Fruit fly (Drosophila melanogaster) whole organism, larva: ENCODE data around the gene CG42711.

Experiments used
- noc ChIP-seq: fragments of 200-800 bp; sonication (Bioruptor generic); optimal IDR thresholded peaks from 3 replicates; lab custom pipeline; 2019; ENCODE audit warnings: missing biosample characterization, mild to moderate bottlenecking, missing genetic modification characterization, moderate library complexity

Gene CG42711

DNA sequence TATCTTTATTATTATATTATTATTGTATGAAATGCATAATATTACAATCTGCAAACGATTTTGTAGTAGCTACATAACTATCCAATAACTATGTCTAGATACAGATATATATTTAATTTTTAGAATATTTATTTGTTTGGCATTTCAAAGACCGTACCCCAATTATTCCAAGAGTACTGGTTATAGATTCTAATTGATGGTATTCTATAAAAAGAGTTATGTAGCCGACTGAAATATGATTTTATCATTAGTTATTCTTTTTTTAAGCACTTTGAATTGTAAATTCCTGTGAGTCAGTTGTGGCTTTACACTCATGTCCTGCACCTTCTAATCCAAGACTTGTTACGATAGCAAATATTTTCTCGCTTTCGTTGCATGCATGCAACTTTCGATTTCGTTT lies 5.5 kb downstream of the CG42711 start:
- no peak for TF ChIP-seq noc

DNA sequence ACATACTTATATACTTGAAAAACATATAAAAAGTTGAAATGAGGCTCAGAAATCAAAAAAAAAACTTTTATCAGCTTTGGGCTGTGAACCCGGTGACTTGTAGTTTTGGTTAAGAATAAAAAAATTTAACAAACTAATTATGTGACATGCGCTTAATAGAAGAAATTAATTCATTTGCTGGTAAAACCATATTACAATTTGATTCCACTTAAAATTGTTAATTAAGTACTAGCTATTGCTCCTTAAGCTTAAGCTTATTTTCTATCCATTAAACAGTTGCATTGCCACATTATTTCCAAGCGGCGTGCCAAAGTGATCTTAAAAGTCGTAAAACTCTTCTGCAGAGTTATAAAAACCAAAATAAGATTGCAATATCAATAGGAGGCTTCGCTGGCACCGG lies 7.2 kb downstream of the CG42711 start:
- TF ChIP-seq noc = no peak

DNA sequence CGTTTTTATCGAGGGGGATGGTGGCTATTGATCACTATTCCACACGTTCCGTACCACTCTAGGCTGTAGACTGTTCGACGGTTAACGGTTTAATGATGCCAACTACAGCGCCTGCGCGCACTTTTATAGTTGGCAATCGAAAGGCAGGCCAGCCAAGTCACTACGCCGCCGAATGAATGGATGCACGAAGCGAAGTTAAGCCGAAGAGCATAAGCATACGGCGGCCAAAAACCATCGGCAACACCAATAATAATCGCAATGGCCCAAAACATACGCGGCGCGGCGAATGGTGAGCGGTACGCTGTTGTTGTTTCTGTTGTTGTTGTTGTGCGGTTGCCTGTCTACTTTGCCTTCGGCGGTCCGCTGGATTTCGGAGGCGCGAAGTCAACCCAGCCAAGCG lies 7.7 kb downstream of the CG42711 start, which contains the start of gene Vajk1:
Vajk1 (minus strand) TSS at position 101 of the 400 bp plus-strand sequence.
- TF ChIP-seq noc = no peak

DNA sequence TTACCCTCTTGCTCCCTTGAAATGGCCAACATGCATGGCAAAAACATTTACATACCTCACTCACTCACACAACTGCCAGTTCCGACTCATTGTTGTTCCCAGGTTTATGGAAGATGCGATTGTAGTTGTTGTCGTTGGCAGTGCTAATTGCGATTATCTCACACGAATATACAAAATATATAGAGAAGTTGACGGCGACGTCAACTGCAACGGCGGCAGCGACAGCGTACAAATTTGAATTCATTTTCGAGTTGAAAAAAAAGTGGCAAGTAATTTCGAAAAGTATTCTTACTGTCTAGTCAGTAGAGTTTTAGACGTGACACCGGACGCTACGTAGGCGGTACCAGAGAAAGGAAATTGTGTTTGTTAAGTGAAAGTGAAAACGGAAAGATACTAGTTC lies 16.7 kb downstream of the CG42711 start, which contains the start of gene Ance-3:
Ance-3 (plus strand) TSS at position 301 of the 400 bp plus-strand sequence.
- TF ChIP-seq noc = no peak

DNA sequence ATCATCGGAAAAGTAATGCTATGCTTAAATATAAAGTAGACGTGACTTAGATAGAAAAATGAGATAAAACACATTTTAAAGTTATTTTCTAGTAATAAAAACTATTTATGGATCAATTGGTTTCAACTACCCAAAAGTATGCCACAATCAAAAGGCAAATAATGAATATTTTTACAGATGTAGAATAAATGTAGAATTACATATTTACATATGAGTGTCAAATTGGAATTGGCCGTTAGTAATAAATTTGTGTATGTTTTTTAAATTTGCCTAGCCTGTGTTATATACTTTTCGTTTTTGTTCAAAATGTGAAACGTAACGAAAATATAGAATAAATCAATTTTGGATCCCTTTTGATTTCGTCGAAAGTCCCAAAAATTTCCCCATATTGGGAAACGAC lies 19.4 kb downstream of the CG42711 start, which contains the start of gene Acyp:
Acyp (plus strand) TSS at position 301 of the 400 bp plus-strand sequence.
- TF ChIP-seq noc = no peak

DNA sequence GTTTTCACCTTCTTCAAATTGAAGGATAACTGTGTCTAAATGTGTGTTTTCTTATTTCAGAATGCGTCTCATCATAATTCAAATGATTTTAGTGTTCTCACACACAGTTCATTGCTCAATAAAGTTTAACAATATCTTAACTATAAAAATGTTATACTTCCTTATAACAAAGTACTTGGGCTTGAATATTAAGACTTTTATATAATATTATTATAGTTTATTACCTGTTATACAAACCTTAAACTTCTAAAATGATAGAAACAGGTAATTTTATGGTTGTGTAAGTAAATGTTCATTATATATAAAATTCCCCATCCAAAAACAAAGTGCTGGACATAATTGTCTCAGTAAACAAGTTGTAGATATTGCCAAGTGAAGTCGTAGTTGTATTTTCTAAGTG lies 22.1 kb downstream of the CG42711 start, which contains the start of gene Ance-2:
Ance-2 (plus strand) TSS at position 301 of the 400 bp plus-strand sequence.
- TF ChIP-seq noc = no peak

DNA sequence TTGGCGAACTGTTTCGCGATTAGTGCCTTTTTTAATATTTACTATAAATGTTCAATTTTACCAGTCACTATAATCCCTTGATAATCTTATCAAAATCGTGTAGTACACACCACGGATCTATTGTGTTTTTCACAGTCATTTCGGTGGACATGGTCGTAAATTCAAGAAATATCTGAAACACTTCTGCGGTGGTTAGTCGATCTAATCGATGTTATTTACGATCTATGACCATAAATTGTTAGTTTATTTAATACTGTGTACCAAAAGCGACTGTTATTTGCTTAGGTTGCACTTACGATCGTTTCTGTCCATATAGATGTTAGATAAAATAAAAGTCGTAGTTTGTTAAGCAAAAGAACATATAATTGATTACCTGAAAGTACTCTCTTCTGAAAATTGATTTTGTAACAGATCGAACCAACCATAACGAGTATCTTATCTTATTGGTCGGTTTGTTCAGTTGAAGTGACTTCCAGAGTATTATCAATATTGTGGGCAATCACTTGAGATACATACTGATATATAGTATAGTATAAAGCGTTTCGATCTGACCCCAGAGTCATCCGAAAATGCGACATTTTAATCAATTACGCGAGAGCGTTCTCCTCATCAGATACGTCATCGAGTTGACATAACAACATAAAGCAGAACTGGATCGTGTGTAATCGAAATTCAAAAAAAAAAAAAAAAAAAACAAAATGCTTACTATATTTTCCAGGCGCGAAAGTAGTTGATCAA lies 25.1 kb downstream of the CG42711 start:
- TF ChIP-seq noc = peak; percentile 40

DNA sequence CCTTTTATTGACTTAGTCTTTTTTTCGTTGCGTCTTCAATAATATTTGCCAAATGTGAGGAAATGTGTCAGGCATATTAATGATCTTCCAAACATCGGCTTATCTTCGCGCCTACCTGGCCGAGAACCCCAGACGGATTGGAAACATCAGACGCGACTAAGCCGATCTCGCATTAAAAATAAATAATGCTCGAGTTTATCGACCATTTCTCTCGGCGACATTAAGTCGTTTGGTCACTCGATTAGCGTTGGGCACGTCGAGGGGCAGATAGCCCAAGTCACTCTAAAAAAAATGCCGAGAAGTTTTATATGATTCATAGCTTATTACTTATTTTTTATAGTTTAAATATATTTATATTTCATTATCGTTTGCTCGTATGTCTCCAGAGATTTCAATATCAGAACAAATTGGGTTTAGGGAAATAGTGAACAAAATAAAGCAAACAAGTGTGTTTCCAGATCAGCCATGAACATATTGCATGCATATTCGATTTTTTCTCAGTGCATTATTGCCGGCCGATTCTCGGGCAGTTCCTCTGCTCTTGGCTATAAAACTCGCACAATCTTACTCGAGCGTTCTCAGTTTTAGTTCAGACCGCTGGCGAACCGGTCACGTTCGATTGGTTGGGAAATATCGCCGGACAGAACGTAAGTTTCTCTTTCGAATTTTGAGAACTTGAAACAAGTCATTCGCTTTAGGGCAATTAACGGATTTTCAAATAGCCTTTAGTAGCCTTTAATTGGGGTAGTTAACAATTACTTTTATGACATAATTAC lies 25.9 kb downstream of the CG42711 start, which contains the start of gene Ance:
Ance (plus strand) TSS at position 574 of the 776 bp plus-strand sequence.
- TF ChIP-seq noc = peak; percentile 93

DNA sequence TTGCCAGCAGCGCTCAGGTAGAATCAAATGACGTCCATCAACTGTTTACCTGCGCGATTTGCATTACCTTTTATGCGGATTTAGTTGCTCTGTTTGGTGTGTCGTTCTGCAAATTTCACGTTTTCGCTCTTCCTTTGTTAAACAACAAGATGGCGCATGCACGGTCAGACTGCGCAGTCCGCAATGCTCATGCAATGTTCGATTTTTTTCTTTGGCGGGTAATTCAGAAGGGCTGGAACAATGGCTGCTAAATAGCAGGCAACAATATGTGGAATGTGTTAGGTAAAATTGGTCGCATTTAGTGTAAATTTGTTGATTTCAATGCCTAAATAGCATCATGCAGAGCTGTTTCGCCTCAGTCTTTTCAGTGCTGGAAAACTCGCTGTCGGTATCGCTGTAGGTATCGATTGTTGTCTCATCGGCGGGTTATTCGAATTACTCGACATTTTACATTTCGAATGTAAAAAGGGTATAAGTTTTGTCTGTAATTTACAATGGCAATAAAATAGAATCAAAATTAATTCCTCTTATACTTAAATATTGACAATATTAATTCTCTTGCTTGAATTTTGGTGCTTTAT lies 26.7 kb downstream of the CG42711 start, which contains the start of gene Smg5:
Smg5 (minus strand) TSS at position 331 of the 581 bp plus-strand sequence.
- TF ChIP-seq noc = peak; percentile 63

DNA sequence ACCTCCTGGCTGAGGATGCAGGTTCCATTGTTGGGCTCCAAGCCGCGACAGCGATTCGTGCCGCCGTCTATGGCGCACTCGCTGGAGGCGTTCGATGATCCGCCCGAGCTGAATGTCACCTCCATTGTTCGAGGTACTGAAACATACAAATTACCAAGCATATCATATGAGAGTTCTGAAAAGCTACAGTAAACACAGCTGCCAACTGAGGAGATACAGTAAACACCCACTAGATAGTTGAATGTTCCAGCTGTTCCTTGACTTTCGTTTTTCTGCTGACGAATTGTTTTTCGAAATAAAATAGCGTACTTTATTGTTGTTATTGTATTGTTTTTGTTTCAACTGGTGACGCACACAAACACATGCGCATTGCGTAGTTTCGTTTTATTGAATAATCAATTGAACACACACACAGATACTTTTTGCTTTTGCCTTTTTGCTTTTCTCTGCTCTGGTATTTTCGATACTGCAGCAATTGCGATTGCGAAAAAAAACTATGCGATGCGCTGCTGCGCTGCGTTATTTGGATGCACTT lies 27.3 kb downstream of the CG42711 start:
- TF ChIP-seq noc = no peak

DNA sequence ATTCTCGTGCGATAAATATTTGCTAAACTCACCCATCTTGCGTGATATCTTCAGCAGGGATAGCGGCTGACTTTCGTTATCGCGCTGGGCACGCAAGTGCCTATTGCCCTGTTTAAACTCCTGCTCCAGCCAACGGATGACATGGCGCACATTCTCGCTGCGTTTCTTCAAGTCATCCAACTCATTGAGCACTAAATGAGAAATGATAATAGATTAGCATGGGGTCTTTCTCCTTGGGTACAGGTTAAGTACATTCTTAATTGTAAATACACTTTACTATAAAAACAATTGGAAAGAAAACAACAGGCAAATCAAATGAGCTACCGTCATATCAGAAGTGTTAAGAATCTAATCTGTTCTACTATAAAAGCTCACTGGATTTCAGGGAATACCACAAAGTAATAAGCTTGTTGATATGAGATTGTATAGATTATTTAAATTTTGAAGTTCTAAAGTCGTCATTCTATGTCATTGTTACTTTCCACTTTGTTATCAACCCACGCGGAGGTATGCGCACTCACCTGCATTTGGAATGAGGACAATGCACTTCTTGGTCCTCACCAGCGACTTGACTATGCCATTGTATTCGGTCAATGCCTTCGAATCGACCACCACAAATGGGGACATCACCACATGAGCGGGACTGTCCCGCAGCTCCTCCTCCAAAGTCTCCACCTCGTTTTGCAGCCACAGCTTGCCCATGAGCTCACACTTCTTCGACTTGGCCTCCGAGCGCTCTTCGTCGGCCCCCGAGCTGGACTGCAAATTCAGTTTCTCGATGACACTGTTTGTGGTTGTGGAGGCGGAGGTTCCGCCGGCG lies 30.8 kb downstream of the CG42711 start:
- TF ChIP-seq noc = no peak

DNA sequence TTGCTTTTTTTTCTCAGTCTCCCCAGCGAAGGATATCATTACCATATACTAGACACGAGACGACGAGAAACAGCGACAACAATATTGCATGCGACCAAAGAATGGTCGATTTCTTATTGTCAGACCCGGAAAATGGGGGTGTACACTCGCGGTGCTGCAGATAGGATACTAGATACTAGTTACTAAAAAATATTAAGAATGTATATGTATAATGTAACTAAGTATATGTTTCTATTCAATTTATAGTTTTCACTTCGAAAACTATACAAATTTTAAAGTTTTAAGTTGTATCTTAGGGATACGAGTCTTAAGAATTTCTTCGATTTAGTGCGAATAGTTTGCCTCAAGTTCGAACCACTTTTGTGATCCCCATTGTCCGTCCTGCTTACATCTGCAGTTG lies 37.7 kb downstream of the CG42711 start:
- no peak for TF ChIP-seq noc

DNA sequence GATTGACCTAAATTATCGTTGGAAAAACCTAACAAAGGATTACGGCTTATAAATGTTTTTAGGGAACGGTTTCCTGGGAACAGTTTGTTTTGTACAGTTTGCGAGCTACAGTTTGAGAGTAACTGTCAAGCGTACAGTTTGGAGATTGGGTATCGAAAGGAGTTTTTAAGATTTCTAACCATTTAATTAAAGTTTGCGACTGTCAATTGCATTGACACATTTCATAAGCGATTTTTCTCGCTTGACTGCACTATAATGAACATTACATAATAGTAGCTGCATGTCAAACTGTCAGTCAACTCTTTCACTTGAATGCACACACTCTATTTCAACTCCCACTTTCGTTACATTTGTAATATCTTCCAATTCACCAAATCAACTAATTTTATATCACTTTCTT lies 38.3 kb downstream of the CG42711 start:
- TF ChIP-seq noc = no peak

DNA sequence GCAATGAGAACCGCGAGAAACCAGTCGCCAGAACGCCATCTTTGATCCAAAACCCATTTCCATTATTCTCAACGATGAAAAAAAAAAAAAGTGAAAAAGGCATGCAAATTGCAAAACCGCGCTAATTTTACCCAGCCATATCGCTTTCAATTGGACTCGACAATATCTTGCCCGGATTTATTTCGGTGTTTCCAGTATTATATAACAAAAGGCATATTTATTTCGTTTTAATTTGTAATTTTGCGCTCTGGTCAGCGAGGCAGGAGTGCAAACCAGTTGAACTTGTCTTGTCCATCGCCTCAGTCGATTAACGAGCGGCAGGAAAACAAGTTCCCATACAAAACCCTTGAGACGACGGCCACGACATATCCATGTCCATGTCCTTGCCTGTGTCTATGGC lies 41.2 kb downstream of the CG42711 start:
- no peak for TF ChIP-seq noc

DNA sequence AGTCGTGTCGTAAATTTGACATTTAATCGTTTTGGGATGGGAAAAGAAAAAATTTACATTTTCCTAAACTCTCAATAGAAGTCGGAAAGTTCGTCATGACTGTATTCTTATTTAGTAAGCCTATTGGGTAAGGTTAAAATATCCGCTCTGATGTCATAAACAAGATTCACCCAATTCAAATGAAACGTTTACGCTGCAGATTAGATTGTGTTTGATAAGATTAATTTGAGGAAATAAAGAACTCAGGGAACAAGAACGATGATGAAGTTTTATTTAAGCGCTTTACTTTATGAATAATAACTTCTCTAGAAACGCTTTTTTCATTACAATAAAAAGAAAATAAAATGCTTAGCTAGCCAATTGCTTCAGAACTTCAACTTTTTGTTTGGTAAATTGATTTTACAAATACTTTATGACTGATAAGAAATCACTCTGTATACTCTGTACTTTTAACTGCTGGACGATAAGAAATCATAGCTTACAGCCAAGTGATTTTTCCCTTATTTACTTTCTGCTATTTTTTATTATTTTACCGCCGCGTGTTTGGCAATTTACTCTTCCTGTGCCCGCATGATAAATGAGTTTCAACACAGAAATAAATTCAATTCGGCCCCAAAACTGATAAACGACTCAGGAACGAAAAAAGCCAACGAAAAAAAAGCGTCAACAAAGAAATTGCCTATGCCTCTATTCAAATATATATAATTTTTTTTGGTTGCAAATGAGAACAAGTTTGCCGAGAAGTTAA lies 44.7 kb downstream of the CG42711 start:
- no peak for TF ChIP-seq noc
